Fruit fly (Drosophila melanogaster) whole organism, embryonic: ENCODE measurements around the gene CG8191.

Source experiments
- Adf1 ChIP-seq: fragments of 200-800 bp; sonication (Bioruptor generic); IDR thresholded peaks from 2 replicates; pipeline ENCODE4 v1.3.6; 2022; ENCODE audit warnings: missing biosample characterization, missing genetic modification characterization
- Atf-2 ChIP-seq: fragments of 200-800 bp; sonication (Bioruptor generic); optimal IDR thresholded peaks from 2 replicates; lab custom pipeline; 2016; ENCODE audit warnings: missing biosample characterization, missing genetic modification characterization
- CG11398 ChIP-seq: fragments of 200-800 bp; sonication (Bioruptor generic); optimal IDR thresholded peaks from 2 replicates; lab custom pipeline; 2016; ENCODE audit warnings: missing biosample characterization, missing genetic modification characterization
- CG11695 ChIP-seq: fragments of 200-800 bp; sonication (Bioruptor generic); IDR thresholded peaks from 3 replicates; pipeline ENCODE4 v1.3.6; 2022; ENCODE audit warnings: missing biosample characterization, missing genetic modification characterization
- CG13894 ChIP-seq: fragments of 200-800 bp; sonication (Bioruptor generic); optimal IDR thresholded peaks from 3 replicates; lab custom pipeline; 2018; ENCODE audit warnings: missing biosample characterization, mild to moderate bottlenecking, missing genetic modification characterization, moderate library complexity
- CG14860 ChIP-seq: fragments of 200-800 bp; sonication (Bioruptor generic); IDR thresholded peaks from 3 replicates; pipeline ENCODE4 v1.3.6; 2022; ENCODE audit warnings: missing biosample characterization, missing genetic modification characterization; ENCODE audit not compliant: partially characterized antibody
- CG14965 ChIP-seq: fragments of 200-800 bp; sonication (Bioruptor generic); optimal IDR thresholded peaks from 2 replicates; lab custom pipeline; 2016; ENCODE audit warnings: missing biosample characterization, missing genetic modification characterization, borderline replicate concordance
- CG1603 ChIP-seq: fragments of 200-800 bp; sonication (Bioruptor generic); optimal IDR thresholded peaks from 2 replicates; lab custom pipeline; 2019; ENCODE audit warnings: missing biosample characterization, mild to moderate bottlenecking, missing genetic modification characterization, moderate library complexity
- CG1647 ChIP-seq: fragments of 200-800 bp; sonication (Bioruptor generic); optimal IDR thresholded peaks from 3 replicates; lab custom pipeline; 2016; ENCODE audit warnings: missing biosample characterization, missing genetic modification characterization
- CG17802 ChIP-seq: fragments of 200-800 bp; sonication (Bioruptor generic); optimal IDR thresholded peaks from 2 replicates; lab custom pipeline; 2018; ENCODE audit warnings: missing biosample characterization, mild to moderate bottlenecking, missing genetic modification characterization, moderate library complexity
- CG17829 ChIP-seq: fragments of 200-800 bp; optimal IDR thresholded peaks from 2 replicates; lab custom pipeline; 2019; ENCODE audit warnings: missing biosample characterization, mild to moderate bottlenecking, missing genetic modification characterization, moderate library complexity
- CG18476 ChIP-seq: fragments of 200-800 bp; sonication (Bioruptor generic); optimal IDR thresholded peaks from 2 replicates; lab custom pipeline; 2016; ENCODE audit warnings: missing biosample characterization, mild to moderate bottlenecking, missing genetic modification characterization
- CG2875 ChIP-seq: fragments of 200-800 bp; sonication (Bioruptor generic); optimal IDR thresholded peaks from 2 replicates; lab custom pipeline; 2017; ENCODE audit warnings: missing biosample characterization, mild to moderate bottlenecking, missing genetic modification characterization, missing genetic modification reagents
- CG31224 ChIP-seq: fragments of 200-800 bp; sonication (Bioruptor generic); IDR thresholded peaks from 2 replicates; pipeline ENCODE4 v1.3.6; 2022; ENCODE audit warnings: missing biosample characterization, missing genetic modification characterization
- CG31441 ChIP-seq: fragments of 200-800 bp; sonication (Bioruptor generic); IDR thresholded peaks from 2 replicates; pipeline ENCODE4 v1.3.6; 2022; ENCODE audit warnings: missing biosample characterization, missing genetic modification characterization
- CG3995 ChIP-seq: fragments of 200-800 bp; sonication (Bioruptor generic); optimal IDR thresholded peaks from 3 replicates; lab custom pipeline; 2016; ENCODE audit warnings: missing biosample characterization, missing genetic modification characterization
- CG6765 ChIP-seq: fragments of 200-800 bp; sonication (Bioruptor generic); optimal IDR thresholded peaks from 3 replicates; lab custom pipeline; 2017; ENCODE audit warnings: missing biosample characterization, mild to moderate bottlenecking, missing genetic modification characterization
- CG8478 ChIP-seq: fragments of >200 bp; optimal IDR thresholded peaks from 2 replicates; lab custom pipeline; 2018
- D ChIP-seq, 2 experiments: fragments of 200-800 bp in 1 of 2; fragments of >200 bp in 1 of 2; sonication (Bioruptor generic) in 1 of 2; optimal IDR thresholded peaks; 2 replicates in 1 of 2; 3 replicates in 1 of 2; lab custom pipeline; 2017; ENCODE audit warnings: mild to moderate bottlenecking in 1 of 2, missing biosample characterization in 1 of 2, missing genetic modification characterization in 1 of 2, missing genetic modification reagents in 1 of 2
- Fer3 ChIP-seq: fragments of 200-800 bp; sonication (Bioruptor generic); optimal IDR thresholded peaks from 2 replicates; lab custom pipeline; 2018; ENCODE audit warnings: missing biosample characterization, mild to moderate bottlenecking, missing genetic modification characterization, moderate library complexity
- H15 ChIP-seq: fragments of 200-800 bp; sonication (Bioruptor generic); IDR thresholded peaks from 3 replicates; pipeline ENCODE4 v1.3.6; 2022; ENCODE audit warnings: missing biosample characterization, missing genetic modification characterization
- HHEX ChIP-seq: fragments of 200-800 bp; sonication (Bioruptor generic); optimal IDR thresholded peaks from 3 replicates; lab custom pipeline; 2017; ENCODE audit warnings: missing biosample characterization, mild to moderate bottlenecking, missing genetic modification characterization, missing genetic modification reagents
- HLH4C ChIP-seq: fragments of 200-800 bp; sonication (Bioruptor generic); IDR thresholded peaks from 3 replicates; pipeline ENCODE4 v1.3.6; 2022; ENCODE audit warnings: missing biosample characterization, missing genetic modification characterization; ENCODE audit not compliant: partially characterized antibody
- Hr3 ChIP-seq: fragments of 200-800 bp; sonication (Bioruptor generic); optimal IDR thresholded peaks from 3 replicates; lab custom pipeline; 2016; ENCODE audit warnings: missing biosample characterization, missing genetic modification characterization
- Meics ChIP-seq: fragments of 200-800 bp; sonication (Bioruptor generic); optimal IDR thresholded peaks from 2 replicates; lab custom pipeline; 2017; ENCODE audit warnings: missing biosample characterization, mild to moderate bottlenecking, missing genetic modification characterization
- Mes4 ChIP-seq: fragments of 200-800 bp; sonication (Bioruptor generic); optimal IDR thresholded peaks from 2 replicates; lab custom pipeline; 2016; ENCODE audit warnings: missing biosample characterization, missing genetic modification characterization
- NC2β ChIP-seq: fragments of 200-800 bp; sonication (Bioruptor generic); optimal IDR thresholded peaks from 2 replicates; lab custom pipeline; 2016; ENCODE audit warnings: missing biosample characterization, missing genetic modification characterization
- PHDP ChIP-seq: fragments of 200-800 bp; sonication (Bioruptor generic); optimal IDR thresholded peaks from 3 replicates; lab custom pipeline; 2018; ENCODE audit warnings: missing biosample characterization, mild to moderate bottlenecking, missing genetic modification characterization, moderate library complexity
- bigmax ChIP-seq: fragments of 200-800 bp; sonication (Bioruptor generic); optimal IDR thresholded peaks from 2 replicates; lab custom pipeline; 2018; ENCODE audit warnings: missing biosample characterization, mild to moderate bottlenecking, missing genetic modification characterization
- caup ChIP-seq: fragments of 200-800 bp; sonication (Bioruptor generic); optimal IDR thresholded peaks from 3 replicates; lab custom pipeline; 2017; ENCODE audit warnings: missing biosample characterization, mild to moderate bottlenecking, missing genetic modification characterization, moderate library complexity; ENCODE audit not compliant: severe bottlenecking
- chinmo ChIP-seq: fragments of 200-800 bp; sonication (Bioruptor generic); IDR thresholded peaks from 4 replicates; pipeline ENCODE4 v1.3.6; 2022; ENCODE audit warnings: missing biosample characterization, missing genetic modification characterization; ENCODE audit not compliant: partially characterized antibody
- ewg ChIP-seq: fragments of 200-800 bp; sonication (Bioruptor generic); optimal IDR thresholded peaks from 3 replicates; lab custom pipeline; 2017; ENCODE audit warnings: mild to moderate bottlenecking, missing biosample characterization, missing genetic modification reagents, missing genetic modification characterization
- fd96Cb ChIP-seq: fragments of 200-800 bp; sonication (Bioruptor generic); optimal IDR thresholded peaks from 2 replicates; lab custom pipeline; 2018; ENCODE audit warnings: missing biosample characterization, mild to moderate bottlenecking, missing genetic modification characterization, moderate library complexity
- fu2 ChIP-seq: fragments of 200-800 bp; sonication (Bioruptor generic); optimal IDR thresholded peaks from 2 replicates; lab custom pipeline; 2016; ENCODE audit warnings: missing biosample characterization, missing genetic modification characterization
- hth ChIP-seq: fragments of >200 bp; optimal IDR thresholded peaks from 2 replicates; lab custom pipeline; 2017; ENCODE audit warnings: inconsistent platforms
- jumu ChIP-seq: fragments of 200-800 bp; sonication (Bioruptor generic); optimal IDR thresholded peaks from 3 replicates; lab custom pipeline; 2016; ENCODE audit warnings: missing biosample characterization, missing genetic modification characterization
- kni ChIP-seq: fragments of 200-800 bp; sonication (Bioruptor generic); optimal IDR thresholded peaks from 3 replicates; lab custom pipeline; 2017; ENCODE audit warnings: mild to moderate bottlenecking, missing biosample characterization, missing genetic modification reagents, missing genetic modification characterization
- knrl ChIP-seq: fragments of 200-800 bp; sonication (Bioruptor generic); IDR thresholded peaks from 3 replicates; pipeline ENCODE4 v1.3.6; 2022; ENCODE audit warnings: missing biosample characterization, missing genetic modification characterization; ENCODE audit not compliant: partially characterized antibody
- lov ChIP-seq, 2 experiments: fragments of 200-800 bp in 1 of 2; fragments of >200 bp in 1 of 2; sonication (Bioruptor generic) in 1 of 2; IDR thresholded peaks in 1 of 2; optimal IDR thresholded peaks in 1 of 2; 2 replicates in 1 of 2; 3 replicates in 1 of 2; pipeline versions ENCODE4 v1.3.6 to Lab custom; 2017 to 2022; ENCODE audit warnings: missing biosample characterization in 1 of 2, missing genetic modification characterization in 1 of 2
- oc ChIP-seq: fragments of 200-800 bp; sonication (Bioruptor generic); optimal IDR thresholded peaks from 2 replicates; lab custom pipeline; 2018; ENCODE audit warnings: missing biosample characterization, mild to moderate bottlenecking, missing genetic modification characterization, moderate library complexity
- pan ChIP-seq, 4 experiments: fragments of >200 bp in 3 of 4; fragments of 200-800 bp in 1 of 4; sonication (Bioruptor generic) in 1 of 4; optimal IDR thresholded peaks in 3 of 4; IDR thresholded peaks in 1 of 4; 2 replicates each; pipeline versions ENCODE4 v1.3.6 to Lab custom; 2017 to 2022; ENCODE audit warnings: missing biosample characterization in 2 of 4, missing genetic modification characterization in 2 of 4, mixed read lengths in 1 of 4
- pros ChIP-seq: fragments of 200-800 bp; sonication (Bioruptor generic); optimal IDR thresholded peaks from 3 replicates; lab custom pipeline; 2019; ENCODE audit warnings: missing biosample characterization, mild to moderate bottlenecking, missing genetic modification characterization, moderate library complexity
- pum ChIP-seq: fragments of 200-800 bp; sonication (Bioruptor generic); optimal IDR thresholded peaks from 2 replicates; lab custom pipeline; 2016; ENCODE audit warnings: missing biosample characterization, missing genetic modification characterization
- sisA ChIP-seq: fragments of 200-800 bp; sonication (Bioruptor generic); IDR thresholded peaks from 2 replicates; pipeline ENCODE4 v1.3.6; 2022; ENCODE audit warnings: missing biosample characterization, missing genetic modification characterization
- slbo ChIP-seq: fragments of 200-800 bp; sonication (Bioruptor generic); IDR thresholded peaks from 2 replicates; pipeline ENCODE4 v1.3.6; 2022; ENCODE audit warnings: missing biosample characterization, missing genetic modification characterization
- sr ChIP-seq: fragments of 200-800 bp; sonication (Bioruptor generic); IDR thresholded peaks from 3 replicates; pipeline ENCODE4 v1.3.6; 2022; ENCODE audit warnings: missing biosample characterization, missing genetic modification characterization
- tio ChIP-seq: fragments of 200-800 bp; sonication (Bioruptor generic); optimal IDR thresholded peaks from 2 replicates; lab custom pipeline; 2017; ENCODE audit warnings: missing biosample characterization, missing genetic modification characterization, inconsistent platforms
- trh ChIP-seq: fragments of 200-800 bp; sonication (Bioruptor generic); optimal IDR thresholded peaks from 2 replicates; lab custom pipeline; 2016; ENCODE audit warnings: missing biosample characterization, missing genetic modification characterization

The CG8191 gene

DNA sequence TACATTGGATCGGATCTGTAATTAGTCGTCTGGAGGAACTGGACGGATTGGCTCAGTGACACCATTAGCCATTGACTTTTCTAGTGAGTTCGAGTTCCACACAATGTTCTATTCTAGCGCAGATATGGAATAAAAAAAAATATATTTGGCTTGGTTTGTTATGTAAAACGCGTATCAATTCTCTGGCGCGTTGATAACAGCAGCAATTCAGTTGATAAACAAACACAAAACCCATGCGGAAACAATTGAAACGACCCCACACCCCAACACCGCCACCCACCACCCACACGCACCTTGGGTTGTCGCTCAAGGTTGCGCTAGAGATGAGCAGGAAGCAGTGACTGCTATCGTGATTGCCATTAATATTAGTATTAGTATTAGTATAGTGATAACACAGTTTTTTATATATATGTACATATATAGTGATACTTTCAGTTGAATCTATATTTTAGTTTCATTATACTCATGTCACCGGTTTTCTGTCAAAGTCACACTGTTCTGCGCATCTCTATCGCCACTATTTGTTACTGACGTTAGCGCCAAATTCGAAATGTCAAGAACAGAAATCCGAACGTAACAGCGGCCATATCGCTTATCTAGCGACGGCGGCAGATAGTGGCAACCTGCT is 34.3 kb upstream of the CG8191 start (continued):
- TF ChIP-seq fu2 (GFP tag; lab: Kevin White, UChicago), result no peak
- peak; percentile 89 for TF ChIP-seq sr (GFP tag; lab: Robert Waterston, UW)
- TF ChIP-seq PHDP (tag; lab: Kevin White, UChicago), result peak; percentile 93
- peak; percentile 95 for TF ChIP-seq sisA (GFP tag; lab: Robert Waterston, UW)
- TF ChIP-seq H15 (GFP tag; lab: Robert Waterston, UW), result peak; percentile 94
- peak; percentile 90 for TF ChIP-seq CG31224
- TF ChIP-seq CG1603 (tag; lab: Kevin White, UChicago), result peak; percentile 88
- peak; percentile 95 for TF ChIP-seq Fer3 (tag; lab: Kevin White, UChicago)
- peak; percentile 91 for TF ChIP-seq fd96Cb (tag; lab: Kevin White, UChicago)
- TF ChIP-seq Mes4 (GFP tag; lab: Kevin White, UChicago), result no peak
- peak; percentile 80 for TF ChIP-seq ewg
- peak; percentile 95 for TF ChIP-seq Meics (GFP tag; lab: Kevin White, UChicago)
- TF ChIP-seq CG2875 (GFP tag; lab: Kevin White, UChicago), result peak; percentile 77
- TF ChIP-seq CG6765 (GFP tag; lab: Kevin White, UChicago), result peak; percentile 70
- peak; percentile 76 for TF ChIP-seq CG18476 (GFP tag; lab: Kevin White, UChicago)
- TF ChIP-seq Hr3 (GFP tag; lab: Kevin White, UChicago), result peak; percentile 90
- TF ChIP-seq CG1647 (GFP tag; lab: Kevin White, UChicago), result peak; percentile 68
- peak; percentile 89 for TF ChIP-seq trh (GFP tag; lab: Kevin White, UChicago)
- peak; percentile 41; the same call in 2 of the 3 replicates for TF ChIP-seq knrl (GFP tag; lab: Robert Waterston, UW)
- no peak for TF ChIP-seq HLH4C (GFP tag; lab: Robert Waterston, UW)
- TF ChIP-seq pan (optimal IDR thresholded peaks at IDR 0.05; lab: Kevin White, UChicago), result no peak
- TF ChIP-seq pan (GFP tag; optimal IDR thresholded peaks at IDR 0.05 in 1 of 2, IDR thresholded peaks at IDR 0.05 in 1 of 2), result peak in 1 of 2 experiments; percentile 96
- peak; percentile 40 for TF ChIP-seq pum
- TF ChIP-seq NC2β (GFP tag; lab: Kevin White, UChicago), result no peak
- TF ChIP-seq hth (lab: Kevin White, UChicago), result no peak
- TF ChIP-seq kni (GFP tag; lab: Kevin White, UChicago), result no peak
- TF ChIP-seq CG17829 (tag; lab: Kevin White, UChicago), result peak; percentile 89
- TF ChIP-seq CG11398 (GFP tag; lab: Kevin White, UChicago), result no peak
- TF ChIP-seq bigmax, result peak; percentile 3
- TF ChIP-seq caup (GFP tag; lab: Kevin White, UChicago), result peak; percentile 94
- TF ChIP-seq D (optimal IDR thresholded peaks at IDR 0.05; lab: Kevin White, UChicago), result no peak
- TF ChIP-seq D (GFP tag; optimal IDR thresholded peaks at IDR 0.05; lab: Kevin White, UChicago), result peak; percentile 88
- TF ChIP-seq chinmo (GFP tag; lab: Robert Waterston, UW), result 0 out of 4 replicates have a peak, but pooled peaks have one; percentile 39
- peak; percentile 76 for TF ChIP-seq tio (GFP tag; lab: Kevin White, UChicago)
- TF ChIP-seq oc, result peak; percentile 70
- TF ChIP-seq slbo (GFP tag; lab: Robert Waterston, UW), result peak; percentile 96
- peak; percentile 75 for TF ChIP-seq Adf1 (GFP tag; lab: Robert Waterston, UW)
- no peak for TF ChIP-seq CG8478 (lab: Kevin White, UChicago)
- peak; percentile 67 for TF ChIP-seq CG17802 (tag; lab: Kevin White, UChicago)
- TF ChIP-seq CG31441 (GFP tag; lab: Robert Waterston, UW), result peak; percentile 97
- peak; percentile 94 for TF ChIP-seq HHEX (GFP tag; lab: Kevin White, UChicago)
- peak; percentile 92 for TF ChIP-seq CG11695 (GFP tag; lab: Robert Waterston, UW)
- no peak for TF ChIP-seq CG14860
- peak; percentile 99 for TF ChIP-seq CG3995 (GFP tag; lab: Kevin White, UChicago)
- TF ChIP-seq Atf-2 (GFP tag; lab: Kevin White, UChicago), result no peak
- TF ChIP-seq jumu (GFP tag; lab: Kevin White, UChicago), result no peak
- TF ChIP-seq pros (GFP tag; lab: Kevin White, UChicago), result peak; percentile 7
- no peak for TF ChIP-seq lov (optimal IDR thresholded peaks at IDR 0.05; lab: Kevin White, UChicago)
- TF ChIP-seq lov (GFP tag; IDR thresholded peaks at IDR 0.05; lab: Robert Waterston, UW), result peak; percentile 92
- peak; percentile 96 for TF ChIP-seq CG13894
- no peak for TF ChIP-seq CG14965
